Worm (Caenorhabditis elegans) whole organism, young adult: ENCODE measurements around the gene ZC155.2.

Source experiments
- B0019.2 ChIP-seq: fragments of 200-800 bp; sonication (Bioruptor generic); conservative IDR thresholded peaks from 2 replicates; pipeline ENCODE4 v1.3.6; 2022; ENCODE audit warnings: missing genetic modification reagents, missing genetic modification characterization, missing compliant biosample characterization
- C06A6.2 ChIP-seq: fragments of 200-800 bp; sonication (Bioruptor generic); conservative IDR thresholded peaks from 2 replicates; pipeline ENCODE4 v1.3.6; 2022; ENCODE audit warnings: missing genetic modification characterization, missing compliant biosample characterization
- C17E4.6 ChIP-seq: fragments of 200-800 bp; sonication (Bioruptor generic); IDR thresholded peaks from 2 replicates; pipeline ENCODE4 v1.3.6; 2022; ENCODE audit warnings: missing genetic modification reagents, missing genetic modification characterization, missing compliant biosample characterization
- F22D6.2 ChIP-seq: sonication (generic microtip); optimal IDR thresholded peaks from 2 replicates; lab custom pipeline; 2016; ENCODE audit warnings: mild to moderate bottlenecking, missing genetic modification characterization, missing compliant biosample characterization
- F37B4.10 ChIP-seq: fragments of 200-800 bp; sonication (Bioruptor generic); IDR thresholded peaks from 2 replicates; pipeline ENCODE4 v1.3.6; 2022; ENCODE audit warnings: missing genetic modification characterization, missing compliant biosample characterization
- F39B2.1 ChIP-seq: fragments of 200-800 bp; sonication (Bioruptor generic); IDR thresholded peaks from 2 replicates; pipeline ENCODE4 v1.3.6; 2022; ENCODE audit warnings: missing genetic modification reagents, missing genetic modification characterization, missing compliant biosample characterization
- Y53F4B.3 ChIP-seq: fragments of 200-800 bp; sonication (Bioruptor generic); IDR thresholded peaks from 2 replicates; pipeline ENCODE4 v1.3.6; 2022; ENCODE audit warnings: missing genetic modification reagents, missing genetic modification characterization, missing compliant biosample characterization
- Y67H2A.10 ChIP-seq: fragments of 200-800 bp; sonication (Bioruptor generic); conservative IDR thresholded peaks from 2 replicates; pipeline ENCODE4 v1.3.6; 2022; ENCODE audit warnings: missing genetic modification reagents, missing genetic modification characterization, missing compliant biosample characterization
- Y95B8A.8 ChIP-seq: fragments of 200-800 bp; sonication (Bioruptor generic); IDR thresholded peaks from 2 replicates; pipeline ENCODE4 v1.3.6; 2022; ENCODE audit warnings: missing genetic modification reagents, missing genetic modification characterization, missing compliant biosample characterization
- akir-1 ChIP-seq: fragments of 200-800 bp; sonication (Bioruptor generic); optimal IDR thresholded peaks from 2 replicates; lab custom pipeline; 2018; ENCODE audit warnings: mild to moderate bottlenecking, missing genetic modification characterization, moderate library complexity, missing compliant biosample characterization
- ama-1 ChIP-seq, 3 experiments: fragments of 150-350 bp in 1 of 3; sonication (generic microtip) in 2 of 3; optimal IDR thresholded peaks; 2 replicates each; lab custom pipeline; 2014 to 2018; ENCODE audit warnings: missing biosample characterization in 2 of 3, missing genetic modification characterization in 2 of 3, missing genetic modification reagents in 2 of 3
- aptf-3 ChIP-seq: fragments of 200-800 bp; sonication (Bioruptor generic); IDR thresholded peaks from 2 replicates; pipeline ENCODE4 v1.3.6; 2022; ENCODE audit warnings: missing genetic modification characterization, missing compliant biosample characterization
- atf-7 ChIP-seq: sonication (generic microtip); optimal IDR thresholded peaks from 2 replicates; lab custom pipeline; 2017; ENCODE audit warnings: mild to moderate bottlenecking, missing genetic modification characterization, missing compliant biosample characterization
- attf-3 ChIP-seq: fragments of 200-800 bp; sonication (Bioruptor generic); conservative IDR thresholded peaks from 2 replicates; pipeline ENCODE4 v1.3.6; 2022; ENCODE audit warnings: missing genetic modification reagents, missing genetic modification characterization, missing compliant biosample characterization
- bed-1 ChIP-seq: fragments of 200-800 bp; sonication (Bioruptor generic); IDR thresholded peaks from 2 replicates; pipeline ENCODE4 v1.3.6; 2022; ENCODE audit warnings: missing genetic modification reagents, missing genetic modification characterization, missing compliant biosample characterization
- bed-2 ChIP-seq: fragments of 200-800 bp; sonication (Bioruptor generic); IDR thresholded peaks from 2 replicates; pipeline ENCODE4 v1.3.6; 2022; ENCODE audit warnings: missing genetic modification reagents, missing genetic modification characterization, missing compliant biosample characterization
- cebp-2 ChIP-seq: fragments of 200-800 bp; sonication (Bioruptor generic); IDR thresholded peaks from 2 replicates; pipeline ENCODE4 v1.3.6; 2022; ENCODE audit warnings: missing genetic modification characterization, missing compliant biosample characterization
- ceh-27 ChIP-seq: fragments of 200-800 bp; sonication (Bioruptor generic); optimal IDR thresholded peaks from 2 replicates; lab custom pipeline; 2018; ENCODE audit warnings: mild to moderate bottlenecking, missing genetic modification characterization, moderate library complexity, missing compliant biosample characterization
- ceh-79 ChIP-seq: sonication (generic microtip); optimal IDR thresholded peaks from 2 replicates; lab custom pipeline; 2017; ENCODE audit warnings: mild to moderate bottlenecking, missing genetic modification characterization, missing compliant biosample characterization
- die-1 ChIP-seq: sonication (generic microtip); optimal IDR thresholded peaks from 2 replicates; lab custom pipeline; 2016; ENCODE audit warnings: missing genotype, mild to moderate bottlenecking, missing genetic modification characterization, missing compliant biosample characterization
- dpff-1 ChIP-seq: sonication (generic microtip); optimal IDR thresholded peaks from 2 replicates; lab custom pipeline; 2017; ENCODE audit warnings: mild to moderate bottlenecking, missing genetic modification characterization, missing compliant biosample characterization
- egl-44 ChIP-seq: fragments of 200-800 bp; sonication (Bioruptor generic); IDR thresholded peaks from 2 replicates; pipeline ENCODE4 v1.3.6; 2022; ENCODE audit warnings: missing genetic modification reagents, missing genetic modification characterization, missing compliant biosample characterization
- gei-17 ChIP-seq: fragments of 200-800 bp; sonication (Bioruptor generic); optimal IDR thresholded peaks from 2 replicates; lab custom pipeline; 2018; ENCODE audit warnings: mild to moderate bottlenecking, missing genetic modification characterization, missing compliant biosample characterization
- him-1 ChIP-seq: sonication (generic microtip); optimal IDR thresholded peaks from 2 replicates; lab custom pipeline; 2016; ENCODE audit warnings: missing genotype, missing genetic modification reagents, missing genetic modification characterization, missing compliant biosample characterization
- hmg-20 ChIP-seq: fragments of 200-800 bp; sonication (Bioruptor generic); IDR thresholded peaks from 2 replicates; pipeline ENCODE4 v1.3.6; 2022; ENCODE audit warnings: missing genetic modification reagents, missing genetic modification characterization, missing compliant biosample characterization
- let-526 ChIP-seq: fragments of 200-800 bp; sonication (Bioruptor generic); IDR thresholded peaks from 2 replicates; pipeline ENCODE4 v1.3.6; 2022; ENCODE audit warnings: missing genetic modification reagents, missing genetic modification characterization, missing compliant biosample characterization
- let-607 ChIP-seq, 2 experiments: fragments of 200-800 bp in 1 of 2; sonication (Bioruptor generic) in 1 of 2; sonication (generic microtip) in 1 of 2; optimal IDR thresholded peaks; 2 replicates each; lab custom pipeline; 2016 to 2018; ENCODE audit warnings: mild to moderate bottlenecking in 2 of 2, missing compliant biosample characterization in 2 of 2, missing genetic modification characterization in 2 of 2, moderate library complexity in 2 of 2, missing genotype in 1 of 2
- lin-35 ChIP-seq, 3 experiments: fragments of 150-350 bp in 2 of 3; sonication (generic microtip) in 1 of 3; optimal IDR thresholded peaks; 2 replicates each; lab custom pipeline; 2014 to 2018; ENCODE audit warnings: missing biosample characterization in 3 of 3, missing genetic modification characterization in 3 of 3, missing genetic modification reagents in 3 of 3
- lsy-27 ChIP-seq: sonication (generic microtip); optimal IDR thresholded peaks from 2 replicates; lab custom pipeline; 2017; ENCODE audit warnings: missing genetic modification characterization, mild to moderate bottlenecking, missing compliant biosample characterization, antibody characterized with exemption, missing genotype, borderline replicate concordance; ENCODE audit not compliant: insufficient read depth
- madf-6 ChIP-seq: fragments of 200-800 bp; sonication (Bioruptor generic); IDR thresholded peaks from 2 replicates; pipeline ENCODE4 v1.3.6; 2022; ENCODE audit warnings: missing genetic modification reagents, missing genetic modification characterization, missing compliant biosample characterization
- mcd-1 ChIP-seq: fragments of 200-800 bp; sonication (Bioruptor generic); IDR thresholded peaks from 2 replicates; pipeline ENCODE4 v1.3.6; 2022; ENCODE audit warnings: missing genetic modification reagents, missing genetic modification characterization, missing compliant biosample characterization
- nfyb-1 ChIP-seq: fragments of 200-800 bp; sonication (Bioruptor generic); IDR thresholded peaks from 2 replicates; pipeline ENCODE4 v1.3.6; 2022; ENCODE audit warnings: missing genetic modification reagents, missing genetic modification characterization, missing compliant biosample characterization
- nhr-120 ChIP-seq: fragments of 200-800 bp; sonication (Bioruptor generic); IDR thresholded peaks from 2 replicates; pipeline ENCODE4 v1.3.6; 2022; ENCODE audit warnings: missing genetic modification characterization, missing compliant biosample characterization
- rcor-1 ChIP-seq: fragments of 200-800 bp; sonication (Bioruptor generic); IDR thresholded peaks from 2 replicates; pipeline ENCODE4 v1.3.6; 2022; ENCODE audit warnings: missing genetic modification reagents, missing genetic modification characterization, missing compliant biosample characterization
- rec-8 ChIP-seq, 2 experiments: sonication (generic microtip); optimal IDR thresholded peaks; 2 replicates each; lab custom pipeline; 2016; ENCODE audit warnings: mild to moderate bottlenecking in 2 of 2, missing genetic modification characterization in 2 of 2, missing genetic modification reagents in 2 of 2, missing genotype in 2 of 2, missing biosample characterization in 1 of 2, missing compliant biosample characterization in 1 of 2, moderate library complexity in 1 of 2
- sea-2 ChIP-seq: fragments of 200-800 bp; sonication (Bioruptor generic); IDR thresholded peaks from 2 replicates; pipeline ENCODE4 v1.3.6; 2022; ENCODE audit warnings: missing genetic modification characterization, missing compliant biosample characterization
- snpc-1.1 ChIP-seq: sonication (generic microtip); optimal IDR thresholded peaks from 2 replicates; lab custom pipeline; 2017; ENCODE audit warnings: missing genetic modification characterization, mild to moderate bottlenecking, missing compliant biosample characterization, antibody characterized with exemption, moderate library complexity, missing genotype, missing genetic modification reagents; ENCODE audit not compliant: insufficient read depth
- snpc-1.3 ChIP-seq: sonication (generic microtip); optimal IDR thresholded peaks from 2 replicates; lab custom pipeline; 2017; ENCODE audit warnings: missing genetic modification characterization, mild to moderate bottlenecking, missing compliant biosample characterization, antibody characterized with exemption, moderate library complexity, missing genotype, missing genetic modification reagents; ENCODE audit not compliant: insufficient read depth
- snpc-4 ChIP-seq, 5 experiments: fragments of 150-350 bp in 1 of 5; sonication (generic microtip) in 4 of 5; optimal IDR thresholded peaks; 2 replicates each; lab custom pipeline; 2014 to 2018; ENCODE audit warnings: missing genetic modification characterization in 5 of 5, missing biosample characterization in 3 of 5, antibody characterized with exemption in 2 of 5, mild to moderate bottlenecking in 2 of 5, missing compliant biosample characterization in 2 of 5, missing genotype in 2 of 5, moderate library complexity in 2 of 5, missing genetic modification reagents in 1 of 5
- tbx-9 ChIP-seq: sonication (generic microtip); optimal IDR thresholded peaks from 2 replicates; lab custom pipeline; 2016; ENCODE audit warnings: borderline replicate concordance, missing genetic modification characterization, inconsistent platforms, missing compliant biosample characterization
- tlf-1 ChIP-seq: fragments of 200-800 bp; sonication (Bioruptor generic); optimal IDR thresholded peaks from 2 replicates; lab custom pipeline; 2018; ENCODE audit warnings: mild to moderate bottlenecking, missing genetic modification characterization, missing compliant biosample characterization
- unc-130 ChIP-seq: sonication (generic microtip); optimal IDR thresholded peaks from 2 replicates; lab custom pipeline; 2016; ENCODE audit warnings: missing genetic modification reagents, missing genetic modification characterization, missing compliant biosample characterization
- unc-62 ChIP-seq: fragments of 150-350 bp; optimal IDR thresholded peaks from 2 replicates; lab custom pipeline; 2014; ENCODE audit warnings: missing biosample characterization, missing genetic modification reagents, missing genetic modification characterization
- xnd-1 ChIP-seq: sonication (generic microtip); optimal IDR thresholded peaks from 2 replicates; lab custom pipeline; 2016; ENCODE audit warnings: missing genotype, missing genetic modification reagents, missing genetic modification characterization, missing compliant biosample characterization
- zim-3 ChIP-seq: sonication (generic microtip); optimal IDR thresholded peaks from 2 replicates; lab custom pipeline; 2017; ENCODE audit warnings: mild to moderate bottlenecking, missing genetic modification characterization, moderate library complexity, missing compliant biosample characterization
- ztf-26 ChIP-seq: sonication (generic microtip); optimal IDR thresholded peaks from 2 replicates; lab custom pipeline; 2017; ENCODE audit warnings: missing genetic modification characterization, missing compliant biosample characterization
- ztf-6 ChIP-seq: fragments of 200-800 bp; sonication (Bioruptor generic); IDR thresholded peaks from 2 replicates; pipeline ENCODE4 v1.3.6; 2022; ENCODE audit warnings: missing genetic modification reagents, missing genetic modification characterization, missing compliant biosample characterization

The ZC155.2 gene

ce11 chrIII:5230415-5230814 is 11.6 kb downstream of the ZC155.2 start, which contains the start of gene prmt-5:
prmt-5 (plus strand) TSS chrIII:5230555.
- TF ChIP-seq ztf-6 (GFP tag; lab: Robert Waterston, UW): no peak
- TF ChIP-seq F39B2.1 (GFP tag; lab: Robert Waterston, UW): peak; percentile 64; the same call in 1 of the 2 replicates
- peak; percentile 90 for TF ChIP-seq ceh-79
- peak; percentile 79 for TF ChIP-seq atf-7 (tag; lab: Kevin White, UChicago)
- no peak for TF ChIP-seq F22D6.2 (tag; lab: Kevin White, UChicago)
- TF ChIP-seq sea-2: no peak
- peak; percentile 46 to 51 for TF ChIP-seq let-607 (tag; optimal IDR thresholded peaks at IDR 0.05; lab: Kevin White, UChicago)
- TF ChIP-seq Y67H2A.10 (GFP tag; lab: Robert Waterston, UW): no peak
- TF ChIP-seq ztf-26: peak; percentile 61
- no peak for TF ChIP-seq unc-62 (GFP tag; lab: Kevin White, UChicago)
- TF ChIP-seq lsy-27 (tag; lab: Kevin White, UChicago): no peak
- peak; percentile 91 for TF ChIP-seq ama-1 (optimal IDR thresholded peaks at IDR 0.05; lab: Kevin White, UChicago)
- TF ChIP-seq ama-1 (GFP tag; optimal IDR thresholded peaks at IDR 0.05; lab: Kevin White, UChicago): peak; percentile 56 to 61
- TF ChIP-seq F37B4.10 (GFP tag; lab: Robert Waterston, UW): no peak
- TF ChIP-seq bed-1 (GFP tag; lab: Robert Waterston, UW): no peak
- no peak for TF ChIP-seq akir-1 (GFP tag; lab: Kevin White, UChicago)
- no peak for TF ChIP-seq Y53F4B.3 (GFP tag; lab: Robert Waterston, UW)
- peak; percentile 78 for TF ChIP-seq let-526 (GFP tag; lab: Robert Waterston, UW)
- TF ChIP-seq snpc-1.1 (tag; lab: Kevin White, UChicago): peak; percentile 29
- no peak for TF ChIP-seq egl-44 (GFP tag; lab: Robert Waterston, UW)
- peak; percentile 10 for TF ChIP-seq die-1 (tag; lab: Kevin White, UChicago)
- no peak for TF ChIP-seq snpc-4 (GFP tag; optimal IDR thresholded peaks at IDR 0.05; lab: Kevin White, UChicago)
- peak in 2 of 4 experiments; percentile 28 to 48 for TF ChIP-seq snpc-4 (tag; optimal IDR thresholded peaks at IDR 0.05; lab: Kevin White, UChicago)
- peak; percentile 91 for TF ChIP-seq zim-3
- peak; percentile 12 for TF ChIP-seq ceh-27
- peak; percentile 43 for TF ChIP-seq xnd-1 (tag; lab: Kevin White, UChicago)
- peak; percentile 52; the same call in 1 of the 2 replicates for TF ChIP-seq rcor-1 (GFP tag; lab: Robert Waterston, UW)
- TF ChIP-seq cebp-2 (GFP tag; lab: Robert Waterston, UW): peak; percentile 72; the same call in 1 of the 2 replicates
- no peak for TF ChIP-seq gei-17 (GFP tag; lab: Kevin White, UChicago)
- TF ChIP-seq B0019.2 (GFP tag; lab: Robert Waterston, UW): no peak
- TF ChIP-seq Y95B8A.8: peak; percentile 79; the same call in 1 of the 2 replicates
- peak; percentile 95 for TF ChIP-seq dpff-1 (tag; lab: Kevin White, UChicago)
- no peak for TF ChIP-seq aptf-3
- no peak for TF ChIP-seq attf-3
- TF ChIP-seq snpc-1.3 (tag; lab: Kevin White, UChicago): peak; percentile 68
- TF ChIP-seq hmg-20 (GFP tag; lab: Robert Waterston, UW): peak; percentile 70
- TF ChIP-seq mcd-1 (GFP tag; lab: Robert Waterston, UW): peak; percentile 64
- TF ChIP-seq unc-130 (GFP tag; lab: Kevin White, UChicago): peak; percentile 67
- peak; percentile 84 for TF ChIP-seq madf-6 (GFP tag; lab: Robert Waterston, UW)
- no peak; the same call in 1 of the 2 replicates for TF ChIP-seq C06A6.2 (GFP tag; lab: Robert Waterston, UW)
- TF ChIP-seq rec-8 (tag; optimal IDR thresholded peaks at IDR 0.05; lab: Kevin White, UChicago): no peak
- TF ChIP-seq C17E4.6 (GFP tag; lab: Robert Waterston, UW): no peak
- no peak for TF ChIP-seq bed-2 (GFP tag; lab: Robert Waterston, UW)
- no peak for TF ChIP-seq nhr-120
- peak; percentile 3 for TF ChIP-seq him-1 (tag; lab: Kevin White, UChicago)
- peak in 1 of 3 experiments; percentile 22 for TF ChIP-seq lin-35 (GFP tag; optimal IDR thresholded peaks at IDR 0.05; lab: Kevin White, UChicago)
- TF ChIP-seq tbx-9 (tag; lab: Kevin White, UChicago): peak; percentile 26
- peak; percentile 89 for TF ChIP-seq tlf-1 (GFP tag; lab: Kevin White, UChicago)
- TF ChIP-seq nfyb-1 (GFP tag; lab: Robert Waterston, UW): peak; percentile 91
